Fruit fly (Drosophila melanogaster) whole organism, prepupa: Measurements from ENCODE around the gene CG7556.
A peak's percentile ranks its signal among the peaks of the same experiment; 100 is the strongest.

Experiments used
- Blimp-1 ChIP-seq: fragments of 200-800 bp; sonication (Bioruptor generic); optimal IDR thresholded peaks from 3 replicates; lab custom pipeline; 2017; ENCODE audit warnings: missing biosample characterization, missing genetic modification characterization, mild to moderate bottlenecking, moderate library complexity, missing genetic modification reagents
- CG11294 ChIP-seq: fragments of 200-800 bp; sonication (Bioruptor generic); IDR thresholded peaks from 2 replicates; pipeline ENCODE4 v1.3.6; 2022; ENCODE audit warnings: missing biosample characterization, missing genetic modification characterization
- CG11762 ChIP-seq: fragments of 200-800 bp; sonication (Bioruptor generic); optimal IDR thresholded peaks from 3 replicates; lab custom pipeline; 2016; ENCODE audit warnings: missing biosample characterization, missing genetic modification characterization; ENCODE audit not compliant: insufficient read depth
- CG15336 ChIP-seq: fragments of 200-800 bp; sonication (Bioruptor generic); IDR thresholded peaks from 2 replicates; pipeline ENCODE4 v1.3.6; 2022; ENCODE audit warnings: missing biosample characterization, missing genetic modification characterization
- CG16779 ChIP-seq: fragments of 200-800 bp; sonication (Bioruptor generic); optimal IDR thresholded peaks from 3 replicates; lab custom pipeline; 2017; ENCODE audit warnings: missing biosample characterization, mild to moderate bottlenecking, missing genetic modification characterization
- CG3032 ChIP-seq: fragments of 200-800 bp; optimal IDR thresholded peaks from 2 replicates; lab custom pipeline; 2019; ENCODE audit warnings: missing biosample characterization, mild to moderate bottlenecking, missing genetic modification characterization, moderate library complexity
- CG31627 ChIP-seq: fragments of 200-800 bp; sonication (Bioruptor generic); optimal IDR thresholded peaks from 3 replicates; lab custom pipeline; 2016; ENCODE audit warnings: missing biosample characterization, missing genetic modification characterization
- CG34406 ChIP-seq: fragments of 200-800 bp; sonication (Bioruptor generic); optimal IDR thresholded peaks from 3 replicates; lab custom pipeline; 2016; ENCODE audit warnings: missing biosample characterization, missing genetic modification characterization
- CG4318 ChIP-seq: fragments of 200-800 bp; sonication (Bioruptor generic); optimal IDR thresholded peaks from 3 replicates; lab custom pipeline; 2017; ENCODE audit warnings: missing biosample characterization, mild to moderate bottlenecking, missing genetic modification characterization
- CG6163 ChIP-seq: fragments of 200-800 bp; sonication (Bioruptor generic); IDR thresholded peaks from 3 replicates; pipeline ENCODE4 v1.3.6; 2022; ENCODE audit warnings: missing biosample characterization, missing genetic modification characterization
- CG6276 ChIP-seq: fragments of 200-800 bp; sonication (Bioruptor generic); optimal IDR thresholded peaks from 2 replicates; lab custom pipeline; 2017; ENCODE audit warnings: missing biosample characterization, mild to moderate bottlenecking, missing genetic modification characterization
- CG6808 ChIP-seq: fragments of 200-800 bp; sonication (Bioruptor generic); optimal IDR thresholded peaks from 3 replicates; lab custom pipeline; 2017; ENCODE audit warnings: missing biosample characterization, missing genetic modification characterization, mild to moderate bottlenecking, moderate library complexity, missing genetic modification reagents
- CG7368 ChIP-seq: fragments of 200-800 bp; sonication (Bioruptor generic); optimal IDR thresholded peaks from 3 replicates; lab custom pipeline; 2016; ENCODE audit warnings: missing biosample characterization, missing genetic modification characterization
- CG8119 ChIP-seq: fragments of 200-800 bp; sonication (Bioruptor generic); IDR thresholded peaks from 3 replicates; pipeline ENCODE4 v1.3.6; 2022; ENCODE audit warnings: missing biosample characterization, missing genetic modification characterization
- CG8632 ChIP-seq: fragments of 200-800 bp; sonication (Bioruptor generic); optimal IDR thresholded peaks from 3 replicates; lab custom pipeline; 2016; ENCODE audit warnings: missing biosample characterization, missing genetic modification characterization
- CG9139 ChIP-seq: fragments of 200-800 bp; sonication (Bioruptor generic); optimal IDR thresholded peaks from 3 replicates; lab custom pipeline; 2017; ENCODE audit warnings: missing biosample characterization, mild to moderate bottlenecking, missing genetic modification characterization
- Eip78C ChIP-seq: fragments of 200-800 bp; sonication (Bioruptor generic); peaks from one replicate; lab custom pipeline; 2016; ENCODE audit warnings: missing biosample characterization, missing genetic modification characterization
- Eip93F ChIP-seq: fragments of 200-800 bp; sonication (Bioruptor generic); optimal IDR thresholded peaks from 2 replicates; lab custom pipeline; 2016; ENCODE audit warnings: missing biosample characterization, mild to moderate bottlenecking, missing genetic modification characterization
- Ets96B ChIP-seq: fragments of 200-800 bp; optimal IDR thresholded peaks from 2 replicates; lab custom pipeline; 2019; ENCODE audit warnings: missing biosample characterization, mild to moderate bottlenecking, missing genetic modification characterization, moderate library complexity
- Gug ChIP-seq: fragments of 200-800 bp; sonication (Bioruptor generic); IDR thresholded peaks from 2 replicates; pipeline ENCODE4 v1.3.6; 2022; ENCODE audit warnings: missing biosample characterization, missing genetic modification characterization
- Hr38 ChIP-seq: sonication (Bioruptor generic); optimal IDR thresholded peaks from 2 replicates; lab custom pipeline; 2016; ENCODE audit warnings: missing biosample characterization, missing genetic modification characterization
- Hr39 ChIP-seq: fragments of 200-800 bp; sonication (Bioruptor generic); optimal IDR thresholded peaks from 2 replicates; lab custom pipeline; 2016; ENCODE audit warnings: missing biosample characterization, missing genetic modification characterization
- Hr4 ChIP-seq: fragments of 200-800 bp; sonication (Bioruptor generic); optimal IDR thresholded peaks from 3 replicates; lab custom pipeline; 2016; ENCODE audit warnings: missing biosample characterization, missing genetic modification characterization
- Met ChIP-seq: fragments of 200-800 bp; sonication (Bioruptor generic); optimal IDR thresholded peaks from 3 replicates; lab custom pipeline; 2016; ENCODE audit warnings: missing biosample characterization, missing genetic modification characterization
- OdsH ChIP-seq: fragments of 200-800 bp; sonication (Bioruptor generic); optimal IDR thresholded peaks from 3 replicates; lab custom pipeline; 2016; ENCODE audit warnings: missing biosample characterization, missing genetic modification characterization
- Smox ChIP-seq: fragments of 200-800 bp; sonication (Bioruptor generic); optimal IDR thresholded peaks from 3 replicates; lab custom pipeline; 2016; ENCODE audit warnings: missing biosample characterization, missing genetic modification characterization
- Sox102F ChIP-seq: fragments of 200-800 bp; sonication (Bioruptor generic); optimal IDR thresholded peaks from 2 replicates; lab custom pipeline; 2016; ENCODE audit warnings: missing biosample characterization, mild to moderate bottlenecking, missing genetic modification characterization
- Sox14 ChIP-seq: fragments of 200-800 bp; sonication (Bioruptor generic); optimal IDR thresholded peaks from 3 replicates; lab custom pipeline; 2016; ENCODE audit warnings: missing biosample characterization, missing genetic modification characterization
- Sox15 ChIP-seq: fragments of 200-800 bp; sonication (Bioruptor generic); optimal IDR thresholded peaks from 3 replicates; lab custom pipeline; 2016; ENCODE audit warnings: missing biosample characterization, missing genetic modification characterization
- acj6 ChIP-seq: fragments of 200-800 bp; sonication (Bioruptor generic); optimal IDR thresholded peaks from 3 replicates; lab custom pipeline; 2016; ENCODE audit warnings: missing biosample characterization, missing genetic modification characterization
- dac ChIP-seq: fragments of 200-800 bp; sonication (Bioruptor generic); optimal IDR thresholded peaks from 2 replicates; lab custom pipeline; 2017; ENCODE audit warnings: missing biosample characterization, mild to moderate bottlenecking, missing genetic modification characterization
- dsx ChIP-seq: fragments of 200-800 bp; optimal IDR thresholded peaks from 3 replicates; lab custom pipeline; 2019; ENCODE audit warnings: missing biosample characterization, mild to moderate bottlenecking, missing genetic modification characterization, moderate library complexity; ENCODE audit not compliant: poor library complexity, severe bottlenecking
- eg ChIP-seq: fragments of 200-800 bp; sonication (Bioruptor generic); IDR thresholded peaks from 3 replicates; pipeline ENCODE4 v1.3.6; 2022; ENCODE audit warnings: missing biosample characterization, missing genetic modification characterization
- esn ChIP-seq: fragments of 200-800 bp; sonication (Bioruptor generic); optimal IDR thresholded peaks from 2 replicates; lab custom pipeline; 2016; ENCODE audit warnings: missing biosample characterization, mild to moderate bottlenecking, missing genetic modification characterization, moderate library complexity
- fd59A ChIP-seq: fragments of 200-800 bp; sonication (Bioruptor generic); optimal IDR thresholded peaks from 2 replicates; lab custom pipeline; 2017; ENCODE audit warnings: missing biosample characterization, mild to moderate bottlenecking, missing genetic modification characterization, missing genetic modification reagents
- fkh ChIP-seq: fragments of 200-800 bp; sonication (Bioruptor generic); optimal IDR thresholded peaks from 3 replicates; lab custom pipeline; 2017; ENCODE audit warnings: missing biosample characterization, mild to moderate bottlenecking, missing genetic modification characterization, moderate library complexity
- lz ChIP-seq: fragments of 200-800 bp; sonication (Bioruptor generic); optimal IDR thresholded peaks from 3 replicates; lab custom pipeline; 2016; ENCODE audit warnings: missing biosample characterization, missing genetic modification characterization
- net ChIP-seq: fragments of 200-800 bp; sonication (Bioruptor generic); optimal IDR thresholded peaks from 3 replicates; lab custom pipeline; 2016; ENCODE audit warnings: missing biosample characterization, missing genetic modification characterization
- pdm3 ChIP-seq: fragments of 200-800 bp; sonication (Bioruptor generic); optimal IDR thresholded peaks from 3 replicates; lab custom pipeline; 2016; ENCODE audit warnings: missing biosample characterization, missing genetic modification characterization
- salr ChIP-seq, 2 experiments: fragments of 200-800 bp; sonication (Bioruptor generic); optimal IDR thresholded peaks; 3 replicates each; lab custom pipeline; 2016 to 2018; ENCODE audit warnings: missing biosample characterization in 2 of 2, missing genetic modification characterization in 2 of 2, mild to moderate bottlenecking in 1 of 2
- spab ChIP-seq: fragments of 200-800 bp; sonication (Bioruptor generic); optimal IDR thresholded peaks from 2 replicates; lab custom pipeline; 2017; ENCODE audit warnings: missing biosample characterization, mild to moderate bottlenecking, missing genetic modification characterization, missing genetic modification reagents
- svp ChIP-seq: fragments of 200-800 bp; sonication (Bioruptor generic); peaks from one replicate; lab custom pipeline; 2016; ENCODE audit warnings: missing biosample characterization, missing genetic modification characterization
- vri ChIP-seq: fragments of 200-800 bp; sonication (Bioruptor generic); optimal IDR thresholded peaks from 3 replicates; lab custom pipeline; 2016; ENCODE audit warnings: missing biosample characterization, mild to moderate bottlenecking, missing genetic modification characterization

CG7556 gene

dm6 chrX:19166152-19166935 lies 13.3 kb downstream of the CG7556 start (continued):
- TF ChIP-seq Eip93F (GFP tag; lab: Kevin White, UChicago), result no peak
- no peak for TF ChIP-seq fkh (GFP tag; lab: Kevin White, UChicago)
- TF ChIP-seq spab (GFP tag; lab: Kevin White, UChicago), result peak; percentile 15
- TF ChIP-seq pdm3 (GFP tag; lab: Kevin White, UChicago), result peak; percentile 45
- peak; percentile 49 for TF ChIP-seq Sox102F (GFP tag; lab: Kevin White, UChicago)
- TF ChIP-seq CG3032 (tag; lab: Kevin White, UChicago), result peak; percentile 26
- peak; percentile 17 for TF ChIP-seq OdsH (GFP tag; lab: Kevin White, UChicago)
- peak; percentile 45 for TF ChIP-seq Smox (GFP tag; lab: Kevin White, UChicago)
- peak; percentile 8 for TF ChIP-seq CG16779 (tag; lab: Kevin White, UChicago)
- no peak for TF ChIP-seq Gug (GFP tag; lab: Robert Waterston, UW)
- 0 out of 3 replicates have a peak, but pooled peaks have one; percentile 30 for TF ChIP-seq eg (GFP tag; lab: Robert Waterston, UW)
- TF ChIP-seq CG34406 (GFP tag; lab: Kevin White, UChicago), result peak; percentile 35
- no peak for TF ChIP-seq CG9139 (GFP tag; lab: Kevin White, UChicago)
- no peak for TF ChIP-seq CG8119 (GFP tag; lab: Robert Waterston, UW)
- TF ChIP-seq, all 60 proteins: peak for 43

dm6 chrX:19165144-19166011 lies 14.3 kb downstream of the CG7556 start:
- TF ChIP-seq lz (GFP tag; lab: Kevin White, UChicago) (peak; percentile 12), svp (GFP tag; lab: Kevin White, UChicago) (no peak), CG16779 (tag; lab: Kevin White, UChicago) (no peak), CG4318 (GFP tag; lab: Kevin White, UChicago) (peak; percentile 21), net (GFP tag; lab: Kevin White, UChicago) (no peak), CG11294 (GFP tag; lab: Robert Waterston, UW) (no peak), esn (GFP tag; lab: Kevin White, UChicago) (peak; percentile 16), vri (GFP tag; lab: Kevin White, UChicago) (peak; percentile 67), CG6276 (peak; percentile 40), CG6808 (peak; percentile 48), CG3032 (tag; lab: Kevin White, UChicago) (peak; percentile 37), Blimp-1 (GFP tag; lab: Kevin White, UChicago) (no peak), Eip93F (GFP tag; lab: Kevin White, UChicago) (no peak), CG34406 (GFP tag; lab: Kevin White, UChicago) (no peak), dsx (GFP tag; lab: Kevin White, UChicago) (peak; percentile 49), pdm3 (GFP tag; lab: Kevin White, UChicago) (peak; percentile 5), Met (GFP tag; lab: Kevin White, UChicago) (no peak), acj6 (GFP tag; lab: Kevin White, UChicago) (no peak), dac (no peak), CG9139 (GFP tag; lab: Kevin White, UChicago) (peak; percentile 63), Hr4 (no peak), CG8119 (GFP tag; lab: Robert Waterston, UW) (peak; percentile 35; the same call in 1 of the 3 replicates), CG11762 (GFP tag; lab: Kevin White, UChicago) (no peak), Hr38 (no peak), CG8632 (no peak), Smox (GFP tag; lab: Kevin White, UChicago) (peak; percentile 17), CG7368 (GFP tag; lab: Kevin White, UChicago) (no peak), fd59A (no peak), Hr39 (GFP tag; lab: Kevin White, UChicago) (peak; percentile 7), Sox15 (GFP tag; lab: Kevin White, UChicago) (no peak), salr (GFP tag; optimal IDR thresholded peaks at IDR 0.05; lab: Kevin White, UChicago) (peak in 1 of 2 experiments; percentile 18), CG6163 (GFP tag; lab: Robert Waterston, UW) (peak; percentile 78; the same call in 2 of the 3 replicates), Sox14 (GFP tag; lab: Kevin White, UChicago) (no peak), CG31627 (GFP tag; lab: Kevin White, UChicago) (no peak), Gug (GFP tag; lab: Robert Waterston, UW) (no peak), Sox102F (GFP tag; lab: Kevin White, UChicago) (no peak), Eip78C (GFP tag; lab: Kevin White, UChicago) (peak; percentile 86), CG15336 (GFP tag; lab: Robert Waterston, UW) (peak; percentile 16; the same call in 1 of the 2 replicates), Ets96B (tag; lab: Kevin White, UChicago) (peak; percentile 23)
